Worm (Caenorhabditis elegans): ENCODE measurements around the gene C07A4.3.

ce11 chrX:10204313-10205063, 29.7 kb downstream of the C07A4.3 start:
- TF ChIP-seq elt-1 (tag; optimal IDR thresholded peaks at IDR 0.05) (no peak), fkh-10 (GFP tag; optimal IDR thresholded peaks at IDR 0.05) (no peak), ceh-16 (tag; optimal IDR thresholded peaks at IDR 0.05) (no peak), hmg-11 (tag; optimal IDR thresholded peaks at IDR 0.05) (no peak), egl-27 (tag; optimal IDR thresholded peaks at IDR 0.05) (no peak), eor-1 (tag; optimal IDR thresholded peaks at IDR 0.05) (no peak), nhr-237 (tag; optimal IDR thresholded peaks at IDR 0.05) (no peak)

All from whole organism, L3 larva.